Worm (Caenorhabditis elegans): ENCODE results near the gene dpy-11.

Gene dpy-11

ce11 chrV:6517305-6518224, 2.5 kb upstream of the dpy-11 start:
- TF ChIP-seq med-1 (GFP tag; optimal IDR thresholded peaks at IDR 0.05; ENCODE audit: insufficient read depth) (no peak), tab-1 (GFP tag; IDR thresholded peaks at IDR 0.05) (no peak), flt-1 (GFP tag; IDR thresholded peaks at IDR 0.05) (no peak), T22C8.4 (GFP tag; IDR thresholded peaks at IDR 0.05) (no peak), klf-2 (GFP tag; conservative IDR thresholded peaks at IDR 0.05) (no peak), ztf-29 (GFP tag; IDR thresholded peaks at IDR 0.05) (no peak), ref-1 (GFP tag; conservative IDR thresholded peaks at IDR 0.05) (no peak), ztf-23 (GFP tag; IDR thresholded peaks at IDR 0.05) (no peak)

ce11 chrV:6516491-6517304, 1.7 kb upstream of the dpy-11 start, which contains the start of gene mdh-1:
TSS of gene mdh-1 (minus strand) at chrV:6516526.
- TF ChIP-seq ztf-23 (GFP tag; IDR thresholded peaks at IDR 0.05): no peak
- TF ChIP-seq flt-1 (GFP tag; IDR thresholded peaks at IDR 0.05): no peak
- no peak for TF ChIP-seq T22C8.4 (GFP tag; IDR thresholded peaks at IDR 0.05)
- TF ChIP-seq klf-2 (GFP tag; conservative IDR thresholded peaks at IDR 0.05): no peak
- no peak for TF ChIP-seq med-1 (GFP tag; optimal IDR thresholded peaks at IDR 0.05; ENCODE audit: insufficient read depth)
- no peak for TF ChIP-seq ztf-29 (GFP tag; IDR thresholded peaks at IDR 0.05)

- TF ChIP-seq T22C8.4 (GFP tag; IDR thresholded peaks at IDR 0.05) (no peak), flt-1 (GFP tag; IDR thresholded peaks at IDR 0.05) (no peak), ztf-23 (GFP tag; IDR thresholded peaks at IDR 0.05) (no peak), klf-2 (GFP tag; conservative IDR thresholded peaks at IDR 0.05) (no peak), cog-1 (tag; optimal IDR thresholded peaks at IDR 0.05) (no peak), ztf-29 (GFP tag; IDR thresholded peaks at IDR 0.05) (no peak), tab-1 (GFP tag; IDR thresholded peaks at IDR 0.05) (no peak), ref-1 (GFP tag; conservative IDR thresholded peaks at IDR 0.05) (no peak), med-1 (GFP tag; optimal IDR thresholded peaks at IDR 0.05; ENCODE audit: insufficient read depth) (no peak)
Measured at ce11 chrV:6515344-6515743, 304 bp upstream of the dpy-11 start.

- TF ChIP-seq med-1 (GFP tag; optimal IDR thresholded peaks at IDR 0.05; ENCODE audit: insufficient read depth) (no peak), ref-1 (GFP tag; conservative IDR thresholded peaks at IDR 0.05) (no peak), T22C8.4 (GFP tag; IDR thresholded peaks at IDR 0.05) (0 out of 2 replicates have a peak, but pooled peaks have one; percentile 18), klf-2 (GFP tag; conservative IDR thresholded peaks at IDR 0.05) (no peak), tab-1 (GFP tag; IDR thresholded peaks at IDR 0.05) (no peak)
Measured at ce11 chrV:6513786-6514430, 1.1 kb downstream of the dpy-11 start.

ce11 chrV:6513356-6513755, 1.7 kb downstream of the dpy-11 start:
- TF ChIP-seq T22C8.4 (GFP tag; IDR thresholded peaks at IDR 0.05): no peak
- no peak for TF ChIP-seq klf-2 (GFP tag; conservative IDR thresholded peaks at IDR 0.05)
- no peak for TF ChIP-seq ref-1 (GFP tag; conservative IDR thresholded peaks at IDR 0.05)
- TF ChIP-seq tab-1 (GFP tag; IDR thresholded peaks at IDR 0.05): no peak
- TF ChIP-seq ztf-29 (GFP tag; IDR thresholded peaks at IDR 0.05): no peak
- TF ChIP-seq cog-1 (tag; optimal IDR thresholded peaks at IDR 0.05): no peak
- TF ChIP-seq ztf-23 (GFP tag; IDR thresholded peaks at IDR 0.05): no peak
- no peak for TF ChIP-seq flt-1 (GFP tag; IDR thresholded peaks at IDR 0.05)
- no peak for TF ChIP-seq med-1 (GFP tag; optimal IDR thresholded peaks at IDR 0.05; ENCODE audit: insufficient read depth)

- TF ChIP-seq flt-1 (GFP tag; IDR thresholded peaks at IDR 0.05): no peak
- no peak for TF ChIP-seq cog-1 (tag; optimal IDR thresholded peaks at IDR 0.05)
- no peak for TF ChIP-seq klf-2 (GFP tag; conservative IDR thresholded peaks at IDR 0.05)
- no peak for TF ChIP-seq T22C8.4 (GFP tag; IDR thresholded peaks at IDR 0.05)
- TF ChIP-seq med-1 (GFP tag; optimal IDR thresholded peaks at IDR 0.05; ENCODE audit: insufficient read depth): no peak
- TF ChIP-seq tab-1 (GFP tag; IDR thresholded peaks at IDR 0.05): no peak
- no peak for TF ChIP-seq ref-1 (GFP tag; conservative IDR thresholded peaks at IDR 0.05)
- no peak for TF ChIP-seq ztf-29 (GFP tag; IDR thresholded peaks at IDR 0.05)
- no peak for TF ChIP-seq ztf-23 (GFP tag; IDR thresholded peaks at IDR 0.05)
Measured at ce11 chrV:6511121-6511520, 3.9 kb downstream of the dpy-11 start, which contains the start of gene ubh-1. TSS of gene ubh-1 (minus strand) at chrV:6511409.

ce11 chrV:6510622-6511021, 4.4 kb downstream of the dpy-11 start:
- TF ChIP-seq ztf-23 (GFP tag; IDR thresholded peaks at IDR 0.05) (no peak), tab-1 (GFP tag; IDR thresholded peaks at IDR 0.05) (no peak), med-1 (GFP tag; optimal IDR thresholded peaks at IDR 0.05; ENCODE audit: insufficient read depth) (no peak), ztf-29 (GFP tag; IDR thresholded peaks at IDR 0.05) (no peak), cog-1 (tag; optimal IDR thresholded peaks at IDR 0.05) (no peak), T22C8.4 (GFP tag; IDR thresholded peaks at IDR 0.05) (no peak), flt-1 (GFP tag; IDR thresholded peaks at IDR 0.05) (no peak), ref-1 (GFP tag; conservative IDR thresholded peaks at IDR 0.05) (no peak), klf-2 (GFP tag; conservative IDR thresholded peaks at IDR 0.05) (no peak)

ce11 chrV:6509717-6510116, 5.3 kb downstream of the dpy-11 start, which contains the start of gene ubh-2:
TSS of gene ubh-2 (minus strand) at chrV:6509817.
- TF ChIP-seq ztf-23 (GFP tag; IDR thresholded peaks at IDR 0.05): no peak
- TF ChIP-seq tab-1 (GFP tag; IDR thresholded peaks at IDR 0.05): no peak
- no peak for TF ChIP-seq T22C8.4 (GFP tag; IDR thresholded peaks at IDR 0.05)
- TF ChIP-seq med-1 (GFP tag; optimal IDR thresholded peaks at IDR 0.05; ENCODE audit: insufficient read depth): no peak
- no peak for TF ChIP-seq flt-1 (GFP tag; IDR thresholded peaks at IDR 0.05)
- TF ChIP-seq klf-2 (GFP tag; conservative IDR thresholded peaks at IDR 0.05): no peak
- no peak for TF ChIP-seq ref-1 (GFP tag; conservative IDR thresholded peaks at IDR 0.05)
- no peak for TF ChIP-seq cog-1 (tag; optimal IDR thresholded peaks at IDR 0.05)
- no peak for TF ChIP-seq ztf-29 (GFP tag; IDR thresholded peaks at IDR 0.05)
